Worm (Caenorhabditis elegans) whole organism, L4 larva: ENCODE measurements around the gene pus-1.

ENCODE experiments used
- F26F4.8 ChIP-seq: fragments of 200-800 bp; sonication (Bioruptor generic); conservative IDR thresholded peaks from 2 replicates; pipeline ENCODE4 v1.3.6; 2022; ENCODE audit warnings: missing genetic modification characterization, missing compliant biosample characterization
- lin-39 ChIP-seq: fragments of 150-350 bp; optimal IDR thresholded peaks from 2 replicates; lab custom pipeline; 2014; ENCODE audit warnings: missing biosample characterization, missing genetic modification reagents, missing genetic modification characterization
- nhr-25 ChIP-seq: sonication (generic microtip); optimal IDR thresholded peaks from 2 replicates; lab custom pipeline; 2017; ENCODE audit warnings: missing genetic modification characterization, mild to moderate bottlenecking, missing compliant biosample characterization, antibody characterized with exemption, moderate library complexity, borderline replicate concordance; ENCODE audit not compliant: insufficient read depth
- nhr-28 ChIP-seq: fragments of 150-350 bp; optimal IDR thresholded peaks from 2 replicates; lab custom pipeline; 2014; ENCODE audit warnings: missing biosample characterization, missing genetic modification characterization
- pha-4 ChIP-seq, 2 experiments: fragments of 150-350 bp in 1 of 2; fragments of 200-800 bp in 1 of 2; sonication (Bioruptor generic) in 1 of 2; IDR thresholded peaks in 1 of 2; optimal IDR thresholded peaks in 1 of 2; 2 replicates each; pipeline versions ENCODE4 v1.3.6 to Lab custom; 2014 to 2022; ENCODE audit warnings: missing genetic modification characterization in 2 of 2, missing genetic modification reagents in 2 of 2, missing biosample characterization in 1 of 2, missing compliant biosample characterization in 1 of 2
- unc-39 ChIP-seq: sonication (generic microtip); optimal IDR thresholded peaks from 2 replicates; lab custom pipeline; 2017; ENCODE audit warnings: missing biosample characterization, missing genetic modification characterization

- TF ChIP-seq lin-39 (tag; lab: Kevin White, UChicago) (no peak), unc-39 (tag; lab: Kevin White, UChicago) (no peak), pha-4 (GFP tag; IDR thresholded peaks at IDR 0.05; lab: Robert Waterston, UW) (no peak), pha-4 (tag; optimal IDR thresholded peaks at IDR 0.05; lab: Kevin White, UChicago) (no peak), nhr-28 (no peak), nhr-25 (tag; lab: Kevin White, UChicago) (no peak), F26F4.8 (GFP tag; lab: Robert Waterston, UW) (no peak)
Observed at ce11 chrV:16779281-16779597, 15.5 kb downstream of the pus-1 start.
